Fruit fly (Drosophila melanogaster) whole organism, embryonic: ENCODE results near the gene CG44385.

Source experiments
- CG10366 ChIP-seq: fragments of 200-800 bp; sonication (Bioruptor generic); IDR thresholded peaks from 2 replicates; pipeline ENCODE4 v1.3.6; 2022; ENCODE audit warnings: missing biosample characterization, missing genetic modification characterization
- CG14965 ChIP-seq: fragments of 200-800 bp; sonication (Bioruptor generic); optimal IDR thresholded peaks from 2 replicates; lab custom pipeline; 2016; ENCODE audit warnings: missing biosample characterization, missing genetic modification characterization, borderline replicate concordance
- CG15696 ChIP-seq: fragments of 200-800 bp; sonication (Bioruptor generic); optimal IDR thresholded peaks from 2 replicates; lab custom pipeline; 2019; ENCODE audit warnings: missing biosample characterization, mild to moderate bottlenecking, missing genetic modification characterization, moderate library complexity
- CG17568 ChIP-seq: fragments of 200-800 bp; sonication (Bioruptor generic); optimal IDR thresholded peaks from 2 replicates; lab custom pipeline; 2018; ENCODE audit warnings: missing biosample characterization, mild to moderate bottlenecking, missing genetic modification characterization, moderate library complexity
- CG17912 ChIP-seq: fragments of 200-800 bp; sonication (Bioruptor generic); optimal IDR thresholded peaks from 2 replicates; lab custom pipeline; 2018; ENCODE audit warnings: missing biosample characterization, mild to moderate bottlenecking, missing genetic modification characterization
- CG2120 ChIP-seq: fragments of 200-800 bp; sonication (Bioruptor generic); optimal IDR thresholded peaks from 3 replicates; lab custom pipeline; 2016; ENCODE audit warnings: missing biosample characterization, missing genetic modification characterization
- CG2889 ChIP-seq: fragments of 200-800 bp; sonication (Bioruptor generic); IDR thresholded peaks from 3 replicates; pipeline ENCODE4 v1.3.6; 2022; ENCODE audit warnings: missing biosample characterization, missing genetic modification characterization
- CG30431 ChIP-seq: fragments of 200-800 bp; sonication (Bioruptor generic); optimal IDR thresholded peaks from 2 replicates; lab custom pipeline; 2017; ENCODE audit warnings: missing biosample characterization, missing genetic modification characterization
- CG3407 ChIP-seq: fragments of 200-800 bp; sonication (Bioruptor generic); optimal IDR thresholded peaks from 2 replicates; lab custom pipeline; 2018; ENCODE audit warnings: missing biosample characterization, mild to moderate bottlenecking, missing genetic modification characterization
- CG4328 ChIP-seq: fragments of 200-800 bp; sonication (Bioruptor generic); optimal IDR thresholded peaks from 3 replicates; lab custom pipeline; 2017; ENCODE audit warnings: missing biosample characterization, missing genetic modification reagents, missing genetic modification characterization
- CG4424 ChIP-seq: fragments of 200-800 bp; sonication (Bioruptor generic); optimal IDR thresholded peaks from 3 replicates; lab custom pipeline; 2016; ENCODE audit warnings: missing biosample characterization, missing genetic modification characterization
- CG6765 ChIP-seq: fragments of 200-800 bp; sonication (Bioruptor generic); optimal IDR thresholded peaks from 3 replicates; lab custom pipeline; 2017; ENCODE audit warnings: missing biosample characterization, mild to moderate bottlenecking, missing genetic modification characterization
- CG7556 ChIP-seq: fragments of 200-800 bp; sonication (Bioruptor generic); optimal IDR thresholded peaks from 2 replicates; lab custom pipeline; 2017; ENCODE audit warnings: missing biosample characterization, mild to moderate bottlenecking, missing genetic modification characterization
- CTCF ChIP-seq: fragments of 200-800 bp; sonication (Bioruptor generic); optimal IDR thresholded peaks from 2 replicates; lab custom pipeline; 2017; ENCODE audit warnings: missing biosample characterization, mild to moderate bottlenecking, missing genetic modification characterization, moderate library complexity
- Dek ChIP-seq: fragments of 200-800 bp; sonication (Bioruptor generic); optimal IDR thresholded peaks from 3 replicates; lab custom pipeline; 2019; ENCODE audit warnings: missing biosample characterization, mild to moderate bottlenecking, missing genetic modification characterization, moderate library complexity
- Doc3 ChIP-seq: fragments of 200-800 bp; sonication (Bioruptor generic); IDR thresholded peaks from 3 replicates; pipeline ENCODE4 v1.3.6; 2022; ENCODE audit warnings: missing biosample characterization, missing genetic modification characterization; ENCODE audit not compliant: partially characterized antibody
- Hmr ChIP-seq: fragments of 200-800 bp; sonication (Bioruptor generic); optimal IDR thresholded peaks from 3 replicates; lab custom pipeline; 2017; ENCODE audit warnings: mild to moderate bottlenecking, missing biosample characterization, missing genetic modification reagents, missing genetic modification characterization
- Hr39 ChIP-seq: fragments of >200 bp; optimal IDR thresholded peaks from 2 replicates; lab custom pipeline; 2017
- Mes4 ChIP-seq: fragments of 200-800 bp; sonication (Bioruptor generic); optimal IDR thresholded peaks from 2 replicates; lab custom pipeline; 2016; ENCODE audit warnings: missing biosample characterization, missing genetic modification characterization
- Mrtf ChIP-seq: fragments of 200-800 bp; sonication (Bioruptor generic); IDR thresholded peaks from 3 replicates; pipeline ENCODE4 v1.3.6; 2022; ENCODE audit warnings: missing biosample characterization, missing genetic modification characterization
- Neu2 ChIP-seq: fragments of 200-800 bp; sonication (Bioruptor generic); optimal IDR thresholded peaks from 3 replicates; lab custom pipeline; 2016; ENCODE audit warnings: missing biosample characterization, missing genetic modification characterization, borderline replicate concordance
- Nf-YC ChIP-seq: fragments of 200-800 bp; optimal IDR thresholded peaks from 3 replicates; lab custom pipeline; 2019; ENCODE audit warnings: missing biosample characterization, mild to moderate bottlenecking, missing genetic modification characterization, moderate library complexity
- Oli ChIP-seq: fragments of 200-800 bp; sonication (Bioruptor generic); optimal IDR thresholded peaks from 2 replicates; lab custom pipeline; 2018; ENCODE audit warnings: missing biosample characterization, mild to moderate bottlenecking, missing genetic modification characterization, moderate library complexity
- Ptx1 ChIP-seq: fragments of 200-800 bp; sonication (Bioruptor generic); IDR thresholded peaks from 2 replicates; pipeline ENCODE4 v1.3.6; 2022; ENCODE audit warnings: missing biosample characterization, missing genetic modification characterization
- Sox100B ChIP-seq: fragments of 200-800 bp; sonication (Bioruptor generic); optimal IDR thresholded peaks from 3 replicates; lab custom pipeline; 2018; ENCODE audit warnings: missing biosample characterization, mild to moderate bottlenecking, missing genetic modification characterization
- Vsx1 ChIP-seq: fragments of 200-800 bp; sonication (Bioruptor generic); optimal IDR thresholded peaks from 2 replicates; lab custom pipeline; 2017; ENCODE audit warnings: missing biosample characterization, mild to moderate bottlenecking, missing genetic modification characterization, missing genetic modification reagents
- ara ChIP-seq: fragments of 200-800 bp; sonication (Bioruptor generic); IDR thresholded peaks from 2 replicates; pipeline ENCODE4 v1.3.6; 2022; ENCODE audit warnings: missing biosample characterization, missing genetic modification characterization
- da ChIP-seq: fragments of 200-800 bp; sonication (Bioruptor generic); optimal IDR thresholded peaks from 2 replicates; lab custom pipeline; 2016; ENCODE audit warnings: missing biosample characterization, missing genetic modification characterization
- dati ChIP-seq: fragments of 200-800 bp; sonication (Bioruptor generic); IDR thresholded peaks from 2 replicates; pipeline ENCODE4 v1.3.6; 2022; ENCODE audit warnings: missing biosample characterization, missing genetic modification characterization
- dmrt11E ChIP-seq: fragments of 200-800 bp; sonication (Bioruptor generic); optimal IDR thresholded peaks from 3 replicates; lab custom pipeline; 2018; ENCODE audit warnings: missing biosample characterization, mild to moderate bottlenecking, missing genetic modification characterization, moderate library complexity
- dmrt99B ChIP-seq: fragments of 200-800 bp; sonication (Bioruptor generic); optimal IDR thresholded peaks from 2 replicates; lab custom pipeline; 2018; ENCODE audit warnings: missing biosample characterization, mild to moderate bottlenecking, missing genetic modification characterization, moderate library complexity
- fd3F ChIP-seq: fragments of 200-800 bp; sonication (Bioruptor generic); optimal IDR thresholded peaks from 2 replicates; lab custom pipeline; 2018; ENCODE audit warnings: missing biosample characterization, mild to moderate bottlenecking, missing genetic modification characterization, moderate library complexity
- grau ChIP-seq: fragments of 200-800 bp; optimal IDR thresholded peaks from 3 replicates; lab custom pipeline; 2019; ENCODE audit warnings: missing biosample characterization, mild to moderate bottlenecking, missing genetic modification characterization, moderate library complexity
- her ChIP-seq: fragments of 200-800 bp; sonication (Bioruptor generic); optimal IDR thresholded peaks from 2 replicates; lab custom pipeline; 2016; ENCODE audit warnings: missing biosample characterization, missing genetic modification characterization
- knrl ChIP-seq: fragments of 200-800 bp; sonication (Bioruptor generic); IDR thresholded peaks from 3 replicates; pipeline ENCODE4 v1.3.6; 2022; ENCODE audit warnings: missing biosample characterization, missing genetic modification characterization; ENCODE audit not compliant: partially characterized antibody
- lov ChIP-seq, 2 experiments: fragments of 200-800 bp in 1 of 2; fragments of >200 bp in 1 of 2; sonication (Bioruptor generic) in 1 of 2; IDR thresholded peaks in 1 of 2; optimal IDR thresholded peaks in 1 of 2; 2 replicates in 1 of 2; 3 replicates in 1 of 2; pipeline versions ENCODE4 v1.3.6 to Lab custom; 2017 to 2022; ENCODE audit warnings: missing biosample characterization in 1 of 2, missing genetic modification characterization in 1 of 2
- mam ChIP-seq: fragments of 200-800 bp; sonication (Bioruptor generic); optimal IDR thresholded peaks from 3 replicates; lab custom pipeline; 2016; ENCODE audit warnings: missing biosample characterization, missing genetic modification characterization
- mld ChIP-seq: fragments of 200-800 bp; sonication (Bioruptor generic); IDR thresholded peaks from 3 replicates; pipeline ENCODE4 v1.3.6; 2022; ENCODE audit warnings: missing biosample characterization, missing genetic modification characterization; ENCODE audit not compliant: partially characterized antibody
- nom ChIP-seq: fragments of 200-800 bp; sonication (Bioruptor generic); optimal IDR thresholded peaks from 2 replicates; lab custom pipeline; 2017; ENCODE audit warnings: missing biosample characterization, missing genetic modification characterization, mild to moderate bottlenecking, moderate library complexity, missing genetic modification reagents
- pita ChIP-seq: fragments of 200-800 bp; sonication (Bioruptor generic); optimal IDR thresholded peaks from 2 replicates; lab custom pipeline; 2017; ENCODE audit warnings: missing biosample characterization, mild to moderate bottlenecking, missing genetic modification characterization
- ranshi ChIP-seq: fragments of 200-800 bp; sonication (Bioruptor generic); IDR thresholded peaks from 2 replicates; pipeline ENCODE4 v1.3.6; 2022; ENCODE audit warnings: missing biosample characterization, missing genetic modification characterization
- rib ChIP-seq: fragments of 200-800 bp; sonication (Bioruptor generic); IDR thresholded peaks from 2 replicates; pipeline ENCODE4 v1.3.6; 2022; ENCODE audit warnings: missing biosample characterization, missing genetic modification characterization
- sr ChIP-seq: fragments of 200-800 bp; sonication (Bioruptor generic); IDR thresholded peaks from 3 replicates; pipeline ENCODE4 v1.3.6; 2022; ENCODE audit warnings: missing biosample characterization, missing genetic modification characterization
- ssp ChIP-seq: fragments of 200-800 bp; sonication (Bioruptor generic); IDR thresholded peaks from 2 replicates; pipeline ENCODE4 v1.3.6; 2022; ENCODE audit warnings: missing biosample characterization, missing genetic modification characterization
- tap ChIP-seq: fragments of 200-800 bp; optimal IDR thresholded peaks from 3 replicates; lab custom pipeline; 2019; ENCODE audit warnings: missing biosample characterization, mild to moderate bottlenecking, missing genetic modification characterization, moderate library complexity
- ttk ChIP-seq: fragments of 200-800 bp; sonication (Bioruptor generic); IDR thresholded peaks from 2 replicates; pipeline ENCODE4 v2.1.2; 2022; ENCODE audit warnings: missing biosample characterization, missing genetic modification characterization
- tup ChIP-seq: fragments of 200-800 bp; sonication (Bioruptor generic); optimal IDR thresholded peaks from 2 replicates; lab custom pipeline; 2016; ENCODE audit warnings: missing biosample characterization, mild to moderate bottlenecking, missing genetic modification characterization, moderate library complexity
- twi ChIP-seq: fragments of 200-800 bp; optimal IDR thresholded peaks from 2 replicates; lab custom pipeline; 2019; ENCODE audit warnings: missing biosample characterization, mild to moderate bottlenecking, missing genetic modification characterization, moderate library complexity
- zen2 ChIP-seq: fragments of 200-800 bp; sonication (Bioruptor generic); IDR thresholded peaks from 3 replicates; pipeline ENCODE4 v1.3.6; 2022; ENCODE audit warnings: missing biosample characterization, missing genetic modification characterization; ENCODE audit not compliant: partially characterized antibody
- zfh2 ChIP-seq: fragments of 200-800 bp; sonication (Bioruptor generic); optimal IDR thresholded peaks from 2 replicates; lab custom pipeline; 2016; ENCODE audit warnings: missing biosample characterization, missing genetic modification characterization

Gene CG44385

dm6 chrX:11153826-11154510, 21.8 kb upstream of the CG44385 start, which contains the start of the genes rtv and Dlic (continued):
- TF ChIP-seq Vsx1 (no peak), mld (no peak), nom (GFP tag; lab: Kevin White, UChicago) (no peak), Mrtf (0 out of 3 replicates have a peak, but pooled peaks have one; percentile 23), grau (tag; lab: Kevin White, UChicago) (peak; percentile 21), tap (tag; lab: Kevin White, UChicago) (no peak), CG15696 (tag; lab: Kevin White, UChicago) (peak; percentile 21), Hmr (GFP tag; lab: Kevin White, UChicago) (peak; percentile 56), CG10366 (GFP tag; lab: Robert Waterston, UW) (no peak), CG14965 (GFP tag; lab: Kevin White, UChicago) (no peak), CG7556 (GFP tag; lab: Kevin White, UChicago) (no peak), Hr39 (lab: Kevin White, UChicago) (no peak), zen2 (GFP tag; lab: Robert Waterston, UW) (peak; percentile 22; the same call in 1 of the 3 replicates), zfh2 (GFP tag; lab: Kevin White, UChicago) (no peak), ssp (peak; percentile 52), her (no peak), twi (no peak), sr (GFP tag; lab: Robert Waterston, UW) (no peak), CG2889 (GFP tag; lab: Robert Waterston, UW) (no peak), CG17568 (GFP tag; lab: Kevin White, UChicago) (no peak), mam (peak; percentile 33), Doc3 (GFP tag; lab: Robert Waterston, UW) (peak; percentile 75), Nf-YC (tag; lab: Kevin White, UChicago) (no peak), Neu2 (GFP tag; lab: Kevin White, UChicago) (no peak), CTCF (GFP tag; lab: Kevin White, UChicago) (peak; percentile 98), da (no peak), Dek (tag; lab: Kevin White, UChicago) (no peak), Sox100B (GFP tag; lab: Kevin White, UChicago) (no peak), CG17912 (no peak), CG2120 (GFP tag; lab: Kevin White, UChicago) (no peak), rib (GFP tag; lab: Robert Waterston, UW) (no peak), dmrt11E (tag; lab: Kevin White, UChicago) (no peak), CG3407 (GFP tag; lab: Kevin White, UChicago) (no peak), Oli (no peak), CG4424 (no peak), Ptx1 (GFP tag; lab: Robert Waterston, UW) (peak; percentile 37; the same call in 1 of the 2 replicates), ranshi (GFP tag; lab: Robert Waterston, UW) (no peak), lov (optimal IDR thresholded peaks at IDR 0.05; lab: Kevin White, UChicago) (no peak), lov (GFP tag; IDR thresholded peaks at IDR 0.05; lab: Robert Waterston, UW) (no peak), dati (GFP tag; lab: Robert Waterston, UW) (no peak), tup (GFP tag; lab: Kevin White, UChicago) (no peak), ara (GFP tag; lab: Robert Waterston, UW) (no peak), CG6765 (no peak), dmrt99B (tag; lab: Kevin White, UChicago) (no peak), Mes4 (GFP tag; lab: Kevin White, UChicago) (peak; percentile 29), knrl (peak; percentile 74), ttk (GFP tag; lab: Robert Waterston, UW) (no peak), fd3F (no peak), CG30431 (GFP tag; lab: Kevin White, UChicago) (no peak), pita (GFP tag; lab: Kevin White, UChicago) (peak; percentile 8), CG4328 (GFP tag; lab: Kevin White, UChicago) (no peak)
